Worm (Caenorhabditis elegans): ENCODE measurements around the gene srd-15.

- TF ChIP-seq T22C8.4 (GFP tag; IDR thresholded peaks at IDR 0.05), result no peak
- no peak for TF ChIP-seq flt-1 (GFP tag; IDR thresholded peaks at IDR 0.05)
- TF ChIP-seq ztf-29 (GFP tag; IDR thresholded peaks at IDR 0.05), result no peak
Observed at ce11 chrV:5922236-5922635, 16.1 kb upstream of the srd-15 start, which contains the start of gene srsx-18.

Data from whole organism, midembryonic.